Fruit fly (Drosophila melanogaster) whole organism, prepupa: ENCODE measurements around the gene janA.

Experiments used
- CG1621 ChIP-seq: fragments of 200-800 bp; sonication (Bioruptor generic); optimal IDR thresholded peaks from 3 replicates; lab custom pipeline; 2018; ENCODE audit warnings: missing biosample characterization, mild to moderate bottlenecking, missing genetic modification characterization
- CG32006 ChIP-seq: fragments of 200-800 bp; sonication (Bioruptor generic); optimal IDR thresholded peaks from 3 replicates; lab custom pipeline; 2017; ENCODE audit warnings: missing biosample characterization, mild to moderate bottlenecking, missing genetic modification characterization
- CG3919 ChIP-seq: fragments of 200-800 bp; sonication (Bioruptor generic); optimal IDR thresholded peaks from 3 replicates; lab custom pipeline; 2016; ENCODE audit warnings: missing biosample characterization, missing genetic modification characterization
- CG6163 ChIP-seq: fragments of 200-800 bp; sonication (Bioruptor generic); IDR thresholded peaks from 3 replicates; pipeline ENCODE4 v1.3.6; 2022; ENCODE audit warnings: missing biosample characterization, missing genetic modification characterization
- Lpt ChIP-seq: fragments of 200-800 bp; sonication (Bioruptor generic); optimal IDR thresholded peaks from 3 replicates; lab custom pipeline; 2016; ENCODE audit warnings: missing biosample characterization, missing genetic modification characterization
- esn ChIP-seq: fragments of 200-800 bp; sonication (Bioruptor generic); optimal IDR thresholded peaks from 2 replicates; lab custom pipeline; 2016; ENCODE audit warnings: missing biosample characterization, mild to moderate bottlenecking, missing genetic modification characterization, moderate library complexity
- fd59A ChIP-seq: fragments of 200-800 bp; sonication (Bioruptor generic); optimal IDR thresholded peaks from 2 replicates; lab custom pipeline; 2017; ENCODE audit warnings: missing biosample characterization, mild to moderate bottlenecking, missing genetic modification characterization, missing genetic modification reagents
- net ChIP-seq: fragments of 200-800 bp; sonication (Bioruptor generic); optimal IDR thresholded peaks from 3 replicates; lab custom pipeline; 2016; ENCODE audit warnings: missing biosample characterization, missing genetic modification characterization

DNA sequence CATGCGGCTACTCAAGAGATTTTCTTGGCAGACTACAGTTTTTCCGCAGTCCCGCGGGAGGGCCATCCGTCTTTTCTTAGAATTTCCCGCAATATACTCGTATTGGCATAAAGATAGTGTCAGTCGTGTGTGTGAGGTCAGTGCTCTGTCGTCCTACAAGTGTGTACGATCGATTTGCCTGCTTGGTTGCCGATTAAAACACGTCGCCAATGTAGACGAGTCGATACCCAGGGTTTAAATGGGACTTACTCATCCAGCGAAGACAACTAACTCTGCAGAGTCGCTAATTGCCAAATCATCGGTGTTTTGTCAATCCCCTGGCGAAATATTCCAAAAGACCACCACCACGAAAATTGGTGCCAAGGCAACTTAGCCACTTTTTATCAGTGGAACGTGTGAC, 26.7 kb upstream of the janA start:
- TF ChIP-seq esn (GFP tag; lab: Kevin White, UChicago) (no peak), CG1621 (no peak), CG3919 (GFP tag; lab: Kevin White, UChicago) (no peak), fd59A (GFP tag; lab: Kevin White, UChicago) (no peak), net (GFP tag; lab: Kevin White, UChicago) (no peak), Lpt (GFP tag; lab: Kevin White, UChicago) (no peak), CG6163 (GFP tag; lab: Robert Waterston, UW) (no peak), CG32006 (GFP tag; lab: Kevin White, UChicago) (no peak)
